Worm (Caenorhabditis elegans) whole organism, young adult: ENCODE results near the gene C53D6.7.

Experiments
- F49E8.2 ChIP-seq: sonication (generic microtip); optimal IDR thresholded peaks from 3 replicates; lab custom pipeline; 2017; ENCODE audit warnings: missing genetic modification characterization, mild to moderate bottlenecking, missing compliant biosample characterization, antibody characterized with exemption, moderate library complexity; ENCODE audit not compliant: insufficient read depth
- K11D2.4 ChIP-seq: fragments of 200-800 bp; sonication (Bioruptor generic); IDR thresholded peaks from 2 replicates; pipeline ENCODE4 v1.3.6; 2022; ENCODE audit warnings: missing genetic modification reagents, missing genetic modification characterization, missing compliant biosample characterization
- akir-1 ChIP-seq: fragments of 200-800 bp; sonication (Bioruptor generic); optimal IDR thresholded peaks from 2 replicates; lab custom pipeline; 2018; ENCODE audit warnings: mild to moderate bottlenecking, missing genetic modification characterization, moderate library complexity, missing compliant biosample characterization
- egrh-3 ChIP-seq: fragments of 200-800 bp; sonication (Bioruptor generic); IDR thresholded peaks from 2 replicates; pipeline ENCODE4 v1.3.6; 2022; ENCODE audit warnings: missing genetic modification reagents, missing genetic modification characterization, missing compliant biosample characterization
- lin-26 ChIP-seq: fragments of 200-800 bp; sonication (Bioruptor generic); IDR thresholded peaks from 2 replicates; pipeline ENCODE4 v1.3.6; 2022; ENCODE audit warnings: missing genetic modification reagents, missing genetic modification characterization, missing compliant biosample characterization
- lsy-27 ChIP-seq: sonication (generic microtip); optimal IDR thresholded peaks from 2 replicates; lab custom pipeline; 2017; ENCODE audit warnings: missing genetic modification characterization, mild to moderate bottlenecking, missing compliant biosample characterization, antibody characterized with exemption, missing genotype, borderline replicate concordance; ENCODE audit not compliant: insufficient read depth
- mel-28 ChIP-seq: sonication (generic microtip); optimal IDR thresholded peaks from 2 replicates; lab custom pipeline; 2016; ENCODE audit warnings: borderline replicate concordance, mild to moderate bottlenecking, missing genetic modification characterization, missing compliant biosample characterization
- nhr-80 ChIP-seq: sonication (generic microtip); optimal IDR thresholded peaks from 2 replicates; lab custom pipeline; 2016; ENCODE audit warnings: missing genetic modification characterization, missing compliant biosample characterization
- nhr-90 ChIP-seq: sonication (generic microtip); optimal IDR thresholded peaks from 2 replicates; lab custom pipeline; 2016; ENCODE audit warnings: missing genotype, mild to moderate bottlenecking, missing genetic modification characterization, missing compliant biosample characterization
- pha-4 ChIP-seq: fragments of 150-350 bp; sonication (generic microtip); optimal IDR thresholded peaks from 2 replicates; lab custom pipeline; 2014; ENCODE audit warnings: missing biosample characterization, missing genetic modification reagents, missing genetic modification characterization
- snpc-4 ChIP-seq, 5 experiments: fragments of 150-350 bp in 1 of 5; sonication (generic microtip) in 4 of 5; optimal IDR thresholded peaks; 2 replicates each; lab custom pipeline; 2014 to 2018; ENCODE audit warnings: missing genetic modification characterization in 5 of 5, missing biosample characterization in 3 of 5, antibody characterized with exemption in 2 of 5, mild to moderate bottlenecking in 2 of 5, missing compliant biosample characterization in 2 of 5, missing genotype in 2 of 5, moderate library complexity in 2 of 5, missing genetic modification reagents in 1 of 5
- unc-62 ChIP-seq: fragments of 150-350 bp; optimal IDR thresholded peaks from 2 replicates; lab custom pipeline; 2014; ENCODE audit warnings: missing biosample characterization, missing genetic modification reagents, missing genetic modification characterization
- ztf-22 ChIP-seq: fragments of 200-800 bp; sonication (Bioruptor generic); optimal IDR thresholded peaks from 2 replicates; lab custom pipeline; 2018; ENCODE audit warnings: mild to moderate bottlenecking, missing genetic modification characterization, moderate library complexity, missing compliant biosample characterization

ce11 chrIV:9020840-9021239 is 16.1 kb downstream of the C53D6.7 start, which contains the start of gene C53D6.4:
- TF ChIP-seq F49E8.2 (tag; lab: Kevin White, UChicago) (no peak), snpc-4 (GFP tag; optimal IDR thresholded peaks at IDR 0.05; lab: Kevin White, UChicago) (no peak), snpc-4 (tag; optimal IDR thresholded peaks at IDR 0.05; lab: Kevin White, UChicago) (no peak), nhr-90 (tag; lab: Kevin White, UChicago) (no peak), unc-62 (GFP tag; lab: Kevin White, UChicago) (no peak), nhr-80 (tag; lab: Kevin White, UChicago) (no peak), akir-1 (no peak), egrh-3 (GFP tag; lab: Robert Waterston, UW) (no peak), pha-4 (tag; lab: Kevin White, UChicago) (no peak), ztf-22 (GFP tag; lab: Kevin White, UChicago) (no peak), lsy-27 (tag; lab: Kevin White, UChicago) (no peak), lin-26 (GFP tag; lab: Robert Waterston, UW) (no peak), mel-28 (tag; lab: Kevin White, UChicago) (no peak), K11D2.4 (no peak)
